Fruit fly (Drosophila melanogaster) whole organism, embryonic: ENCODE measurements around the gene usp.
A peak's percentile ranks its signal among the peaks of the same experiment; 100 is the strongest.

Source experiments
- Bteb2 ChIP-seq: fragments of 200-800 bp; sonication (Bioruptor generic); optimal IDR thresholded peaks from 2 replicates; lab custom pipeline; 2016; ENCODE audit warnings: missing biosample characterization, missing genetic modification characterization
- CG10267 ChIP-seq: fragments of 200-800 bp; sonication (Bioruptor generic); optimal IDR thresholded peaks from 2 replicates; lab custom pipeline; 2018; ENCODE audit warnings: missing biosample characterization, mild to moderate bottlenecking, missing genetic modification characterization, moderate library complexity
- CG10543 ChIP-seq: fragments of 200-800 bp; sonication (Bioruptor generic); optimal IDR thresholded peaks from 3 replicates; lab custom pipeline; 2017; ENCODE audit warnings: missing biosample characterization, mild to moderate bottlenecking, missing genetic modification characterization, moderate library complexity
- CG12104 ChIP-seq: fragments of 200-800 bp; sonication (Bioruptor generic); optimal IDR thresholded peaks from 3 replicates; lab custom pipeline; 2016; ENCODE audit warnings: missing biosample characterization, missing genetic modification characterization
- CG12155 ChIP-seq: fragments of 200-800 bp; sonication (Bioruptor generic); optimal IDR thresholded peaks from 3 replicates; lab custom pipeline; 2016; ENCODE audit warnings: missing biosample characterization, missing genetic modification characterization
- CG12299 ChIP-seq: fragments of 200-800 bp; sonication (Bioruptor generic); optimal IDR thresholded peaks from 2 replicates; lab custom pipeline; 2018; ENCODE audit warnings: missing biosample characterization, mild to moderate bottlenecking, missing genetic modification characterization
- CG12769 ChIP-seq: fragments of 200-800 bp; sonication (Bioruptor generic); optimal IDR thresholded peaks from 2 replicates; lab custom pipeline; 2019; ENCODE audit warnings: missing biosample characterization, mild to moderate bottlenecking, missing genetic modification characterization, moderate library complexity
- CG14014 ChIP-seq: fragments of 200-800 bp; sonication (Bioruptor generic); IDR thresholded peaks from 2 replicates; pipeline ENCODE4 v1.3.6; 2022; ENCODE audit warnings: missing biosample characterization, missing genetic modification characterization
- CG14441 ChIP-seq: fragments of 200-800 bp; sonication (Bioruptor generic); IDR thresholded peaks from 2 replicates; pipeline ENCODE4 v1.3.6; 2022; ENCODE audit warnings: missing biosample characterization, missing genetic modification characterization
- CG14667 ChIP-seq: fragments of 200-800 bp; sonication (Bioruptor generic); IDR thresholded peaks from 2 replicates; pipeline ENCODE4 v1.3.6; 2022; ENCODE audit warnings: missing biosample characterization, missing genetic modification characterization
- CG17359 ChIP-seq: fragments of 200-800 bp; sonication (Bioruptor generic); optimal IDR thresholded peaks from 3 replicates; lab custom pipeline; 2018; ENCODE audit warnings: missing biosample characterization, mild to moderate bottlenecking, missing genetic modification characterization, moderate library complexity
- CG2116 ChIP-seq: fragments of 200-800 bp; sonication (Bioruptor generic); optimal IDR thresholded peaks from 3 replicates; lab custom pipeline; 2018; ENCODE audit warnings: missing biosample characterization, mild to moderate bottlenecking, missing genetic modification characterization
- CG32532 ChIP-seq: fragments of 200-800 bp; sonication (Bioruptor generic); IDR thresholded peaks from 2 replicates; pipeline ENCODE4 v1.3.6; 2022; ENCODE audit warnings: missing biosample characterization, missing genetic modification characterization
- CG43689 ChIP-seq: fragments of 200-800 bp; sonication (Bioruptor generic); IDR thresholded peaks from 2 replicates; pipeline ENCODE4 v1.3.6; 2022; ENCODE audit warnings: missing biosample characterization, missing genetic modification characterization
- CG5953 ChIP-seq: fragments of 200-800 bp; sonication (Bioruptor generic); IDR thresholded peaks from 2 replicates; pipeline ENCODE4 v1.3.6; 2022; ENCODE audit warnings: missing biosample characterization, missing genetic modification characterization
- CG6654 ChIP-seq: fragments of 200-800 bp; sonication (Bioruptor generic); optimal IDR thresholded peaks from 2 replicates; lab custom pipeline; 2017; ENCODE audit warnings: missing biosample characterization, mild to moderate bottlenecking, missing genetic modification characterization
- CG7357 ChIP-seq: fragments of 200-800 bp; sonication (Bioruptor generic); IDR thresholded peaks from 3 replicates; pipeline ENCODE4 v1.3.6; 2022; ENCODE audit warnings: missing biosample characterization, missing genetic modification characterization
- CG7372 ChIP-seq: fragments of 200-800 bp; sonication (Bioruptor generic); IDR thresholded peaks from 2 replicates; pipeline ENCODE4 v1.3.6; 2022; ENCODE audit warnings: missing biosample characterization, missing genetic modification characterization
- CG7839 ChIP-seq: fragments of 200-800 bp; sonication (Bioruptor generic); optimal IDR thresholded peaks from 3 replicates; lab custom pipeline; 2018; ENCODE audit warnings: missing biosample characterization, mild to moderate bottlenecking, missing genetic modification characterization, moderate library complexity
- CG8478 ChIP-seq: fragments of >200 bp; optimal IDR thresholded peaks from 2 replicates; lab custom pipeline; 2018
- Camta ChIP-seq: fragments of 200-800 bp; sonication (Bioruptor generic); optimal IDR thresholded peaks from 2 replicates; lab custom pipeline; 2016; ENCODE audit warnings: missing biosample characterization, missing genetic modification characterization
- Dbx ChIP-seq: fragments of 200-800 bp; sonication (Bioruptor generic); IDR thresholded peaks from 3 replicates; pipeline ENCODE4 v1.3.6; 2022; ENCODE audit warnings: missing biosample characterization, missing genetic modification characterization
- Dfd ChIP-seq, 2 experiments: fragments of >200 bp; optimal IDR thresholded peaks; 2 replicates each; lab custom pipeline; 2017; ENCODE audit warnings: missing biosample characterization in 2 of 2, missing genetic modification characterization in 2 of 2
- Dip2 ChIP-seq: fragments of 200-800 bp; sonication (Bioruptor generic); IDR thresholded peaks from 2 replicates; pipeline ENCODE4 v1.3.6; 2022; ENCODE audit warnings: missing biosample characterization, missing genetic modification characterization
- Doc3 ChIP-seq: fragments of 200-800 bp; sonication (Bioruptor generic); IDR thresholded peaks from 3 replicates; pipeline ENCODE4 v1.3.6; 2022; ENCODE audit warnings: missing biosample characterization, missing genetic modification characterization; ENCODE audit not compliant: partially characterized antibody
- E2f1 ChIP-seq: fragments of 200-800 bp; sonication (Bioruptor generic); IDR thresholded peaks from 2 replicates; pipeline ENCODE4 v1.3.6; 2022; ENCODE audit warnings: missing biosample characterization, missing genetic modification characterization
- Eip74EF ChIP-seq, 2 experiments: fragments of 200-800 bp in 1 of 2; fragments of >200 bp in 1 of 2; sonication (Bioruptor generic) in 1 of 2; optimal IDR thresholded peaks; 2 replicates each; lab custom pipeline; 2017 to 2019; ENCODE audit warnings: missing biosample characterization in 2 of 2, missing genetic modification characterization in 2 of 2, mild to moderate bottlenecking in 1 of 2, moderate library complexity in 1 of 2
- HLH54F ChIP-seq: fragments of 200-800 bp; sonication (Bioruptor generic); optimal IDR thresholded peaks from 3 replicates; lab custom pipeline; 2016; ENCODE audit warnings: missing biosample characterization, missing genetic modification characterization
- Hmx ChIP-seq: fragments of 200-800 bp; sonication (Bioruptor generic); optimal IDR thresholded peaks from 2 replicates; lab custom pipeline; 2016; ENCODE audit warnings: missing biosample characterization, missing genetic modification characterization
- Hsf ChIP-seq: fragments of 200-800 bp; sonication (Bioruptor generic); optimal IDR thresholded peaks from 3 replicates; lab custom pipeline; 2016; ENCODE audit warnings: missing biosample characterization, missing genetic modification characterization
- Jarid2 ChIP-seq: fragments of 200-800 bp; sonication (Bioruptor generic); optimal IDR thresholded peaks from 3 replicates; lab custom pipeline; 2017; ENCODE audit warnings: mild to moderate bottlenecking, missing biosample characterization, missing genetic modification reagents, missing genetic modification characterization
- NC2β ChIP-seq: fragments of 200-800 bp; sonication (Bioruptor generic); optimal IDR thresholded peaks from 2 replicates; lab custom pipeline; 2016; ENCODE audit warnings: missing biosample characterization, missing genetic modification characterization
- Neu2 ChIP-seq: fragments of 200-800 bp; sonication (Bioruptor generic); optimal IDR thresholded peaks from 3 replicates; lab custom pipeline; 2016; ENCODE audit warnings: missing biosample characterization, missing genetic modification characterization, borderline replicate concordance
- Oli ChIP-seq: fragments of 200-800 bp; sonication (Bioruptor generic); optimal IDR thresholded peaks from 2 replicates; lab custom pipeline; 2018; ENCODE audit warnings: missing biosample characterization, mild to moderate bottlenecking, missing genetic modification characterization, moderate library complexity
- Tbp ChIP-seq: fragments of >200 bp; optimal IDR thresholded peaks from 2 replicates; lab custom pipeline; 2018; ENCODE audit warnings: missing biosample characterization, missing genetic modification characterization
- bigmax ChIP-seq: fragments of 200-800 bp; sonication (Bioruptor generic); optimal IDR thresholded peaks from 2 replicates; lab custom pipeline; 2018; ENCODE audit warnings: missing biosample characterization, mild to moderate bottlenecking, missing genetic modification characterization
- bsh ChIP-seq, 2 experiments: fragments of 200-800 bp; sonication (Bioruptor generic); optimal IDR thresholded peaks; 2 replicates each; lab custom pipeline; 2017 to 2018; ENCODE audit warnings: mild to moderate bottlenecking in 2 of 2, missing biosample characterization in 2 of 2, missing genetic modification characterization in 2 of 2, moderate library complexity in 1 of 2
- chif ChIP-seq, 2 experiments: fragments of 200-800 bp; sonication (Bioruptor generic); optimal IDR thresholded peaks; 3 replicates each; lab custom pipeline; 2016; ENCODE audit warnings: missing biosample characterization in 2 of 2, missing genetic modification characterization in 2 of 2
- dmrt11E ChIP-seq: fragments of 200-800 bp; sonication (Bioruptor generic); optimal IDR thresholded peaks from 3 replicates; lab custom pipeline; 2018; ENCODE audit warnings: missing biosample characterization, mild to moderate bottlenecking, missing genetic modification characterization, moderate library complexity
- dmrt99B ChIP-seq: fragments of 200-800 bp; sonication (Bioruptor generic); optimal IDR thresholded peaks from 2 replicates; lab custom pipeline; 2018; ENCODE audit warnings: missing biosample characterization, mild to moderate bottlenecking, missing genetic modification characterization, moderate library complexity
- ewg ChIP-seq: fragments of 200-800 bp; sonication (Bioruptor generic); optimal IDR thresholded peaks from 3 replicates; lab custom pipeline; 2017; ENCODE audit warnings: mild to moderate bottlenecking, missing biosample characterization, missing genetic modification reagents, missing genetic modification characterization
- fd96Cb ChIP-seq: fragments of 200-800 bp; sonication (Bioruptor generic); optimal IDR thresholded peaks from 2 replicates; lab custom pipeline; 2018; ENCODE audit warnings: missing biosample characterization, mild to moderate bottlenecking, missing genetic modification characterization, moderate library complexity
- ken ChIP-seq: fragments of 200-800 bp; sonication (Bioruptor generic); IDR thresholded peaks from 3 replicates; pipeline ENCODE4 v1.3.6; 2022; ENCODE audit warnings: missing biosample characterization, missing genetic modification characterization
- lab ChIP-seq: fragments of 200-800 bp; sonication (Bioruptor generic); optimal IDR thresholded peaks from 3 replicates; lab custom pipeline; 2017; ENCODE audit warnings: missing biosample characterization, missing genetic modification characterization, mild to moderate bottlenecking, moderate library complexity, missing genetic modification reagents
- otp ChIP-seq: fragments of 200-800 bp; sonication (Bioruptor generic); IDR thresholded peaks from 3 replicates; pipeline ENCODE4, ENCODE4 v1.3.6; 2022; ENCODE audit warnings: missing biosample characterization, missing genetic modification characterization
- pho ChIP-seq: fragments of 200-800 bp; sonication (Bioruptor generic); optimal IDR thresholded peaks from 2 replicates; lab custom pipeline; 2016; ENCODE audit warnings: missing biosample characterization, missing genetic modification characterization
- ranshi ChIP-seq: fragments of 200-800 bp; sonication (Bioruptor generic); IDR thresholded peaks from 2 replicates; pipeline ENCODE4 v1.3.6; 2022; ENCODE audit warnings: missing biosample characterization, missing genetic modification characterization
- schlank ChIP-seq: fragments of 200-800 bp; sonication (Bioruptor generic); optimal IDR thresholded peaks from 2 replicates; lab custom pipeline; 2018; ENCODE audit warnings: missing biosample characterization, mild to moderate bottlenecking, missing genetic modification characterization
- sens-2 ChIP-seq: fragments of 200-800 bp; sonication (Bioruptor generic); IDR thresholded peaks from 2 replicates; pipeline ENCODE4 v1.3.6; 2022; ENCODE audit warnings: missing biosample characterization, missing genetic modification characterization
- sisA ChIP-seq: fragments of 200-800 bp; sonication (Bioruptor generic); IDR thresholded peaks from 2 replicates; pipeline ENCODE4 v1.3.6; 2022; ENCODE audit warnings: missing biosample characterization, missing genetic modification characterization
- sqz ChIP-seq: fragments of 200-800 bp; sonication (Bioruptor generic); optimal IDR thresholded peaks from 3 replicates; lab custom pipeline; 2018; ENCODE audit warnings: missing biosample characterization, mild to moderate bottlenecking, missing genetic modification characterization

usp gene

dm6 chrX:2083109-2083508, 41.0 kb upstream of the usp start (continued):
- peak; percentile 74 for TF ChIP-seq schlank (tag; lab: Kevin White, UChicago)
- no peak for TF ChIP-seq sqz (GFP tag; lab: Kevin White, UChicago)
- peak; percentile 44; the same call in 1 of the 2 replicates for TF ChIP-seq ranshi (GFP tag; lab: Robert Waterston, UW)
- peak; percentile 66 for TF ChIP-seq CG7839 (tag; lab: Kevin White, UChicago)
- TF ChIP-seq CG8478 (lab: Kevin White, UChicago), result no peak
- no peak for TF ChIP-seq bigmax (GFP tag; lab: Kevin White, UChicago)
- peak; percentile 56; the same call in 2 of the 3 replicates for TF ChIP-seq CG7357
- TF ChIP-seq lab (GFP tag; lab: Kevin White, UChicago), result peak; percentile 83
- TF ChIP-seq CG5953 (GFP tag; lab: Robert Waterston, UW), result no peak
- no peak for TF ChIP-seq Tbp (GFP tag; lab: Kevin White, UChicago)
- TF ChIP-seq ewg (GFP tag; lab: Kevin White, UChicago), result no peak
- TF ChIP-seq CG10543 (GFP tag; lab: Kevin White, UChicago), result peak; percentile 49
- TF ChIP-seq chif (GFP tag; optimal IDR thresholded peaks at IDR 0.05; lab: Kevin White, UChicago), result peak; percentile 19 to 26
- peak; percentile 38 for TF ChIP-seq sisA (GFP tag; lab: Robert Waterston, UW)
- no peak for TF ChIP-seq Jarid2 (GFP tag; lab: Kevin White, UChicago)
- TF ChIP-seq E2f1 (GFP tag; lab: Robert Waterston, UW), result peak; percentile 51; the same call in 1 of the 2 replicates
- TF ChIP-seq CG43689, result no peak
- peak; percentile 86 for TF ChIP-seq CG32532 (GFP tag; lab: Robert Waterston, UW)
- no peak for TF ChIP-seq sens-2 (GFP tag; lab: Robert Waterston, UW)
- TF ChIP-seq dmrt99B (tag; lab: Kevin White, UChicago), result peak; percentile 23
- peak in 1 of 2 experiments; percentile 61 for TF ChIP-seq bsh (GFP tag; optimal IDR thresholded peaks at IDR 0.05; lab: Kevin White, UChicago)
- peak; percentile 50 for TF ChIP-seq Hsf (GFP tag; lab: Kevin White, UChicago)
- no peak for TF ChIP-seq Dip2 (GFP tag; lab: Robert Waterston, UW)
- TF ChIP-seq ken, result no peak
- peak; percentile 50; the same call in 1 of the 2 replicates for TF ChIP-seq CG14441 (GFP tag; lab: Robert Waterston, UW)
- TF ChIP-seq Oli (tag; lab: Kevin White, UChicago), result peak; percentile 17
- TF ChIP-seq CG12104 (GFP tag; lab: Kevin White, UChicago), result no peak
- TF ChIP-seq NC2β (GFP tag; lab: Kevin White, UChicago), result no peak
- TF ChIP-seq CG12155 (GFP tag; lab: Kevin White, UChicago), result peak; percentile 63
- no peak for TF ChIP-seq CG6654 (GFP tag; lab: Kevin White, UChicago)
- peak; percentile 57 for TF ChIP-seq CG7372 (GFP tag; lab: Robert Waterston, UW)
- TF ChIP-seq CG2116 (GFP tag; lab: Kevin White, UChicago), result no peak
- no peak for TF ChIP-seq Dfd (GFP tag; optimal IDR thresholded peaks at IDR 0.05; lab: Kevin White, UChicago)
- TF ChIP-seq pho (GFP tag; lab: Kevin White, UChicago), result peak; percentile 57
- TF ChIP-seq Camta (GFP tag; lab: Kevin White, UChicago), result no peak
- no peak for TF ChIP-seq Neu2 (GFP tag; lab: Kevin White, UChicago)
- no peak for TF ChIP-seq CG12299
- TF ChIP-seq Bteb2 (GFP tag; lab: Kevin White, UChicago), result peak; percentile 39
- TF ChIP-seq fd96Cb, result no peak
- TF ChIP-seq otp, result 0 out of 3 replicates have a peak, but pooled peaks have one; percentile 32
- TF ChIP-seq CG10267 (tag; lab: Kevin White, UChicago), result no peak
- TF ChIP-seq Dbx (GFP tag; lab: Robert Waterston, UW), result peak; percentile 76
- TF ChIP-seq Eip74EF (GFP tag; optimal IDR thresholded peaks at IDR 0.05; lab: Kevin White, UChicago), result no peak
- TF ChIP-seq Hmx (GFP tag; lab: Kevin White, UChicago), result no peak
- TF ChIP-seq HLH54F, result peak; percentile 62
- TF ChIP-seq CG17359, result peak; percentile 21
- TF ChIP-seq dmrt11E, result no peak
- 0 out of 2 replicates have a peak, but pooled peaks have one; percentile 41 for TF ChIP-seq CG14667 (GFP tag; lab: Robert Waterston, UW)
- no peak for TF ChIP-seq Doc3 (GFP tag; lab: Robert Waterston, UW)
- TF ChIP-seq CG14014 (GFP tag; lab: Robert Waterston, UW), result peak; percentile 43; the same call in 1 of the 2 replicates
- TF ChIP-seq CG12769 (tag; lab: Kevin White, UChicago), result peak; percentile 88
